Fruit fly (Drosophila melanogaster) whole organism, embryonic: Measurements from ENCODE around the gene CG9166.

ENCODE experiments used
- Antp ChIP-seq: fragments of 200-800 bp; sonication (Bioruptor generic); optimal IDR thresholded peaks from 3 replicates; lab custom pipeline; 2016; ENCODE audit warnings: missing biosample characterization, missing genetic modification characterization
- B-H1 ChIP-seq: fragments of 200-800 bp; sonication (Bioruptor generic); IDR thresholded peaks from 3 replicates; pipeline ENCODE4 v1.3.6; 2022; ENCODE audit warnings: missing biosample characterization, missing genetic modification characterization
- CG10366 ChIP-seq: fragments of 200-800 bp; sonication (Bioruptor generic); IDR thresholded peaks from 2 replicates; pipeline ENCODE4 v1.3.6; 2022; ENCODE audit warnings: missing biosample characterization, missing genetic modification characterization
- CG10979 ChIP-seq: fragments of 200-800 bp; sonication (Bioruptor generic); optimal IDR thresholded peaks from 2 replicates; lab custom pipeline; 2018; ENCODE audit warnings: missing biosample characterization, mild to moderate bottlenecking, missing genetic modification characterization, moderate library complexity
- CG11504 ChIP-seq: fragments of 200-800 bp; sonication (Bioruptor generic); optimal IDR thresholded peaks from 3 replicates; lab custom pipeline; 2019; ENCODE audit warnings: missing biosample characterization, mild to moderate bottlenecking, missing genetic modification characterization, moderate library complexity
- CG12071 ChIP-seq: fragments of 200-800 bp; sonication (Bioruptor generic); optimal IDR thresholded peaks from 3 replicates; lab custom pipeline; 2018; ENCODE audit warnings: missing biosample characterization, mild to moderate bottlenecking, missing genetic modification characterization
- CG12744 ChIP-seq: fragments of 200-800 bp; sonication (Bioruptor generic); optimal IDR thresholded peaks from 2 replicates; lab custom pipeline; 2016; ENCODE audit warnings: missing biosample characterization, missing genetic modification characterization
- CG12769 ChIP-seq: fragments of 200-800 bp; sonication (Bioruptor generic); optimal IDR thresholded peaks from 2 replicates; lab custom pipeline; 2019; ENCODE audit warnings: missing biosample characterization, mild to moderate bottlenecking, missing genetic modification characterization, moderate library complexity
- CG12942 ChIP-seq: fragments of 200-800 bp; sonication (Bioruptor generic); optimal IDR thresholded peaks from 3 replicates; lab custom pipeline; 2016; ENCODE audit warnings: missing biosample characterization, missing genetic modification characterization
- CG13424 ChIP-seq: fragments of 200-800 bp; sonication (Bioruptor generic); optimal IDR thresholded peaks from 2 replicates; lab custom pipeline; 2019; ENCODE audit warnings: missing biosample characterization, mild to moderate bottlenecking, missing genetic modification characterization, moderate library complexity
- CG13624 ChIP-seq: fragments of 200-800 bp; sonication (Bioruptor generic); optimal IDR thresholded peaks from 2 replicates; lab custom pipeline; 2016; ENCODE audit warnings: missing biosample characterization, missing genetic modification characterization
- CG14441 ChIP-seq: fragments of 200-800 bp; sonication (Bioruptor generic); IDR thresholded peaks from 2 replicates; pipeline ENCODE4 v1.3.6; 2022; ENCODE audit warnings: missing biosample characterization, missing genetic modification characterization
- CG15696 ChIP-seq: fragments of 200-800 bp; sonication (Bioruptor generic); optimal IDR thresholded peaks from 2 replicates; lab custom pipeline; 2019; ENCODE audit warnings: missing biosample characterization, mild to moderate bottlenecking, missing genetic modification characterization, moderate library complexity
- CG17829 ChIP-seq: fragments of 200-800 bp; optimal IDR thresholded peaks from 2 replicates; lab custom pipeline; 2019; ENCODE audit warnings: missing biosample characterization, mild to moderate bottlenecking, missing genetic modification characterization, moderate library complexity
- CG34224 ChIP-seq: fragments of 200-800 bp; sonication (Bioruptor generic); IDR thresholded peaks from 3 replicates; pipeline ENCODE4 v1.3.6; 2022; ENCODE audit warnings: missing biosample characterization, missing genetic modification characterization; ENCODE audit not compliant: partially characterized antibody
- CG4707 ChIP-seq: fragments of 200-800 bp; sonication (Bioruptor generic); optimal IDR thresholded peaks from 2 replicates; lab custom pipeline; 2018; ENCODE audit warnings: missing biosample characterization, mild to moderate bottlenecking, missing genetic modification characterization, moderate library complexity
- CG6683 ChIP-seq: fragments of 200-800 bp; sonication (Bioruptor generic); optimal IDR thresholded peaks from 2 replicates; lab custom pipeline; 2017; ENCODE audit warnings: missing biosample characterization, mild to moderate bottlenecking, missing genetic modification characterization, missing genetic modification reagents
- CG8924 ChIP-seq: fragments of 200-800 bp; optimal IDR thresholded peaks from 3 replicates; lab custom pipeline; 2019; ENCODE audit warnings: missing biosample characterization, mild to moderate bottlenecking, missing genetic modification characterization, moderate library complexity
- Deaf1 ChIP-seq: fragments of 200-800 bp; optimal IDR thresholded peaks from 3 replicates; lab custom pipeline; 2019; ENCODE audit warnings: missing biosample characterization, mild to moderate bottlenecking, missing genetic modification characterization, moderate library complexity
- Dip3 ChIP-seq: fragments of 200-800 bp; sonication (Bioruptor generic); optimal IDR thresholded peaks from 3 replicates; lab custom pipeline; 2016; ENCODE audit warnings: missing biosample characterization, missing genetic modification characterization
- Doc3 ChIP-seq: fragments of 200-800 bp; sonication (Bioruptor generic); IDR thresholded peaks from 3 replicates; pipeline ENCODE4 v1.3.6; 2022; ENCODE audit warnings: missing biosample characterization, missing genetic modification characterization; ENCODE audit not compliant: partially characterized antibody
- E2f1 ChIP-seq: fragments of 200-800 bp; sonication (Bioruptor generic); IDR thresholded peaks from 2 replicates; pipeline ENCODE4 v1.3.6; 2022; ENCODE audit warnings: missing biosample characterization, missing genetic modification characterization
- Fer1 ChIP-seq: fragments of 200-800 bp; sonication (Bioruptor generic); optimal IDR thresholded peaks from 2 replicates; lab custom pipeline; 2017; ENCODE audit warnings: missing biosample characterization, mild to moderate bottlenecking, missing genetic modification characterization
- HLH54F ChIP-seq: fragments of 200-800 bp; sonication (Bioruptor generic); optimal IDR thresholded peaks from 3 replicates; lab custom pipeline; 2016; ENCODE audit warnings: missing biosample characterization, missing genetic modification characterization
- Hand ChIP-seq: fragments of 200-800 bp; sonication (Bioruptor generic); optimal IDR thresholded peaks from 2 replicates; lab custom pipeline; 2017; ENCODE audit warnings: mild to moderate bottlenecking, missing biosample characterization, missing genetic modification reagents, missing genetic modification characterization
- Max ChIP-seq: fragments of 200-800 bp; sonication (Bioruptor generic); optimal IDR thresholded peaks from 2 replicates; lab custom pipeline; 2016; ENCODE audit warnings: missing biosample characterization, mild to moderate bottlenecking, missing genetic modification characterization
- Med ChIP-seq: fragments of 200-800 bp; sonication (Bioruptor generic); peaks from one replicate; lab custom pipeline; 2016; ENCODE audit warnings: missing biosample characterization, missing genetic modification characterization, mild to moderate bottlenecking, inconsistent platforms, moderate library complexity
- Myb ChIP-seq: fragments of 200-800 bp; sonication (Bioruptor generic); optimal IDR thresholded peaks from 2 replicates; lab custom pipeline; 2016; ENCODE audit warnings: missing biosample characterization, missing genetic modification characterization
- Nf-YB ChIP-seq: fragments of 200-800 bp; sonication (Bioruptor generic); optimal IDR thresholded peaks from 3 replicates; lab custom pipeline; 2019; ENCODE audit warnings: missing biosample characterization, mild to moderate bottlenecking, missing genetic modification characterization, moderate library complexity
- Side ChIP-seq: fragments of 200-800 bp; sonication (Bioruptor generic); optimal IDR thresholded peaks from 2 replicates; lab custom pipeline; 2016; ENCODE audit warnings: missing biosample characterization, missing genetic modification characterization
- bbx ChIP-seq: fragments of 200-800 bp; sonication (Bioruptor generic); IDR thresholded peaks from 2 replicates; pipeline ENCODE4 v1.3.6; 2022; ENCODE audit warnings: missing biosample characterization, missing genetic modification characterization; ENCODE audit not compliant: partially characterized antibody
- danr ChIP-seq: fragments of 200-800 bp; sonication (Bioruptor generic); IDR thresholded peaks from 2 replicates; pipeline ENCODE4 v1.3.6; 2022; ENCODE audit warnings: missing biosample characterization, missing genetic modification characterization
- dm ChIP-seq: fragments of 200-800 bp; sonication (Bioruptor generic); optimal IDR thresholded peaks from 3 replicates; lab custom pipeline; 2016; ENCODE audit warnings: missing biosample characterization, missing genetic modification characterization
- eyg ChIP-seq: fragments of 200-800 bp; sonication (Bioruptor generic); optimal IDR thresholded peaks from 3 replicates; lab custom pipeline; 2016; ENCODE audit warnings: missing biosample characterization, missing genetic modification characterization
- gro ChIP-seq: fragments of 200-800 bp; sonication (Bioruptor generic); optimal IDR thresholded peaks from 2 replicates; lab custom pipeline; 2016; ENCODE audit warnings: missing biosample characterization, missing genetic modification characterization
- gsb-n ChIP-seq: fragments of 200-800 bp; sonication (Bioruptor generic); optimal IDR thresholded peaks from 3 replicates; lab custom pipeline; 2018; ENCODE audit warnings: missing biosample characterization, mild to moderate bottlenecking, missing genetic modification characterization
- gt ChIP-seq: fragments of 200-800 bp; sonication (Bioruptor generic); IDR thresholded peaks from 2 replicates; pipeline ENCODE4 v1.3.6; 2022; ENCODE audit warnings: missing biosample characterization, missing genetic modification characterization
- lmd ChIP-seq: fragments of 200-800 bp; sonication (Bioruptor generic); IDR thresholded peaks from 2 replicates; pipeline ENCODE4 v1.3.6; 2022; ENCODE audit warnings: missing biosample characterization, missing genetic modification characterization
- mam ChIP-seq: fragments of 200-800 bp; sonication (Bioruptor generic); optimal IDR thresholded peaks from 3 replicates; lab custom pipeline; 2016; ENCODE audit warnings: missing biosample characterization, missing genetic modification characterization
- nau ChIP-seq: fragments of 200-800 bp; sonication (Bioruptor generic); optimal IDR thresholded peaks from 3 replicates; lab custom pipeline; 2017; ENCODE audit warnings: missing biosample characterization, mild to moderate bottlenecking, missing genetic modification characterization, missing genetic modification reagents
- nmo ChIP-seq: fragments of 200-800 bp; sonication (Bioruptor generic); optimal IDR thresholded peaks from 2 replicates; lab custom pipeline; 2018; ENCODE audit warnings: missing biosample characterization, mild to moderate bottlenecking, missing genetic modification characterization, moderate library complexity
- pnt ChIP-seq: fragments of 200-800 bp; sonication (Bioruptor generic); optimal IDR thresholded peaks from 3 replicates; lab custom pipeline; 2016; ENCODE audit warnings: missing biosample characterization, missing genetic modification characterization
- psq ChIP-seq: fragments of 200-800 bp; sonication (Bioruptor generic); optimal IDR thresholded peaks from 2 replicates; lab custom pipeline; 2017; ENCODE audit warnings: missing biosample characterization, missing genetic modification characterization
- ro ChIP-seq: fragments of 200-800 bp; sonication (Bioruptor generic); IDR thresholded peaks from 2 replicates; pipeline ENCODE4 v1.3.6; 2022; ENCODE audit warnings: missing biosample characterization, missing genetic modification characterization
- slp2 ChIP-seq: fragments of 200-800 bp; sonication (Bioruptor generic); optimal IDR thresholded peaks from 2 replicates; lab custom pipeline; 2016; ENCODE audit warnings: missing biosample characterization, missing genetic modification characterization
- sna ChIP-seq: fragments of 200-800 bp; sonication (Bioruptor generic); IDR thresholded peaks from 2 replicates; pipeline ENCODE4 v1.3.6; 2022; ENCODE audit warnings: missing biosample characterization, missing genetic modification characterization; ENCODE audit not compliant: partially characterized antibody
- ssp ChIP-seq: fragments of 200-800 bp; sonication (Bioruptor generic); IDR thresholded peaks from 2 replicates; pipeline ENCODE4 v1.3.6; 2022; ENCODE audit warnings: missing biosample characterization, missing genetic modification characterization
- stwl ChIP-seq: fragments of 200-800 bp; sonication (Bioruptor generic); optimal IDR thresholded peaks from 3 replicates; lab custom pipeline; 2018; ENCODE audit warnings: missing biosample characterization, mild to moderate bottlenecking, missing genetic modification characterization, moderate library complexity
- tap ChIP-seq: fragments of 200-800 bp; optimal IDR thresholded peaks from 3 replicates; lab custom pipeline; 2019; ENCODE audit warnings: missing biosample characterization, mild to moderate bottlenecking, missing genetic modification characterization, moderate library complexity
- tna ChIP-seq: fragments of 200-800 bp; sonication (Bioruptor generic); IDR thresholded peaks from 2 replicates; pipeline ENCODE4 v1.3.6; 2022; ENCODE audit warnings: missing biosample characterization, missing genetic modification characterization; ENCODE audit not compliant: partially characterized antibody
- twi ChIP-seq: fragments of 200-800 bp; optimal IDR thresholded peaks from 2 replicates; lab custom pipeline; 2019; ENCODE audit warnings: missing biosample characterization, mild to moderate bottlenecking, missing genetic modification characterization, moderate library complexity

The CG9166 gene

DNA sequence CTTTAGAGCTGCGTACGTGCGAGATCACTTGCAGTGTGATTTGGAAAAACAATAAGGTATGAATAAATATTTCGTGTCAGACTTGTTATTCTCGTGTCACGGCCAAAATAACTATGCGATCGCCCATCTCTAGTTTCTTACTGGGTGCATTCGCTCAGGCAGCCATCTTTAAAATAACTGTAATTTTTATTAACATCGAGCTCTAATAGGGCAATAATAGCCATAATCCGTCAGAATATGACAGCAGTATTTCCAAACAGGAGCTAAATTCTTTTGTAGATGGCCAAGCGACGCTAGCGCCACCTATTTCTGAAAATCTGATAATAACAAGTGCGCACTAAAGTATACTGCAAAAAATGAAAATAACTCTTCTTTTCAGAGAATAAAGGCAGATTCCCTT lies 1.1 kb downstream of the CG9166 start (continued):
- no peak for TF ChIP-seq Side
- TF ChIP-seq lmd (GFP tag; lab: Robert Waterston, UW): peak; percentile 26; the same call in 1 of the 2 replicates
- TF ChIP-seq Nf-YB (GFP tag; lab: Kevin White, UChicago): peak; percentile 0
- peak; percentile 31; the same call in 1 of the 2 replicates for TF ChIP-seq ssp (GFP tag; lab: Robert Waterston, UW)
- peak; percentile 3 for TF ChIP-seq pnt (GFP tag; lab: Kevin White, UChicago)
- peak; percentile 11; the same call in 1 of the 2 replicates for TF ChIP-seq E2f1 (GFP tag; lab: Robert Waterston, UW)
- peak; percentile 7 for TF ChIP-seq slp2
- TF ChIP-seq CG34224: peak; percentile 92
- peak; percentile 53 for TF ChIP-seq CG17829 (tag; lab: Kevin White, UChicago)
- TF ChIP-seq tna (GFP tag; lab: Robert Waterston, UW): peak; percentile 74
- peak; percentile 20; the same call in 1 of the 2 replicates for TF ChIP-seq CG10366 (GFP tag; lab: Robert Waterston, UW)
- no peak for TF ChIP-seq dm
- TF ChIP-seq CG12942: no peak
- peak; percentile 21 for TF ChIP-seq Myb (GFP tag; lab: Kevin White, UChicago)
- TF ChIP-seq CG12744 (GFP tag; lab: Kevin White, UChicago): peak; percentile 48
- TF ChIP-seq gsb-n (tag; lab: Kevin White, UChicago): peak; percentile 19
- peak; percentile 38 for TF ChIP-seq nmo
- peak; percentile 8 for TF ChIP-seq mam (GFP tag; lab: Kevin White, UChicago)
- TF ChIP-seq Fer1 (GFP tag; lab: Kevin White, UChicago): no peak
- peak; percentile 91 for TF ChIP-seq Med (GFP tag; lab: Kevin White, UChicago)
- no peak for TF ChIP-seq CG4707 (GFP tag; lab: Kevin White, UChicago)
- peak; percentile 50 for TF ChIP-seq CG13624 (GFP tag; lab: Kevin White, UChicago)
- peak; percentile 21 for TF ChIP-seq CG12769 (tag; lab: Kevin White, UChicago)
- no peak for TF ChIP-seq B-H1 (GFP tag; lab: Robert Waterston, UW)
- no peak for TF ChIP-seq CG6683 (GFP tag; lab: Kevin White, UChicago)
- TF ChIP-seq danr (GFP tag; lab: Robert Waterston, UW): no peak
- TF ChIP-seq Hand (GFP tag; lab: Kevin White, UChicago): no peak
- no peak for TF ChIP-seq Antp (GFP tag; lab: Kevin White, UChicago)
- no peak for TF ChIP-seq ro (GFP tag; lab: Robert Waterston, UW)
- peak; percentile 48 for TF ChIP-seq CG11504
- no peak for TF ChIP-seq gt (GFP tag; lab: Robert Waterston, UW)
- TF ChIP-seq bbx (GFP tag; lab: Robert Waterston, UW): peak; percentile 91
- TF ChIP-seq nau: peak; percentile 10
- TF ChIP-seq eyg (GFP tag; lab: Kevin White, UChicago): no peak
- TF ChIP-seq HLH54F (GFP tag; lab: Kevin White, UChicago): peak; percentile 40
- TF ChIP-seq Dip3: no peak
- TF ChIP-seq Max: peak; percentile 11
- TF ChIP-seq gro (GFP tag; lab: Kevin White, UChicago): peak; percentile 67
- TF ChIP-seq CG8924 (tag; lab: Kevin White, UChicago): peak; percentile 54
- TF ChIP-seq CG10979 (tag; lab: Kevin White, UChicago): peak; percentile 35
- no peak for TF ChIP-seq tap (tag; lab: Kevin White, UChicago)
- peak; percentile 23 for TF ChIP-seq CG13424 (tag; lab: Kevin White, UChicago)
- no peak for TF ChIP-seq psq (GFP tag; lab: Kevin White, UChicago)
- peak; percentile 36 for TF ChIP-seq CG15696 (tag; lab: Kevin White, UChicago)
- peak; percentile 98 for TF ChIP-seq Doc3 (GFP tag; lab: Robert Waterston, UW)
- TF ChIP-seq stwl (tag; lab: Kevin White, UChicago): peak; percentile 79
- no peak for TF ChIP-seq CG12071 (GFP tag; lab: Kevin White, UChicago)
- TF ChIP-seq CG14441 (GFP tag; lab: Robert Waterston, UW): peak; percentile 24; the same call in 1 of the 2 replicates
- TF ChIP-seq twi (tag; lab: Kevin White, UChicago): peak; percentile 3
- TF ChIP-seq sna: peak; percentile 96
- peak; percentile 2 for TF ChIP-seq Deaf1 (tag; lab: Kevin White, UChicago)
